Worm (Caenorhabditis elegans) whole organism, midembryonic: ENCODE results near the gene cec-4.

Source experiments
- cog-1 ChIP-seq: sonication (generic microtip); optimal IDR thresholded peaks from 2 replicates; lab custom pipeline; 2016; ENCODE audit warnings: missing genetic modification characterization, missing compliant biosample characterization
- flt-1 ChIP-seq: fragments of 200-800 bp; sonication (Bioruptor generic); IDR thresholded peaks from 2 replicates; pipeline ENCODE4 v1.3.6; 2022; ENCODE audit warnings: missing genetic modification characterization, missing compliant biosample characterization
- klf-2 ChIP-seq: fragments of 200-800 bp; sonication (Bioruptor generic); conservative IDR thresholded peaks from 2 replicates; pipeline ENCODE4 v1.3.6; 2022; ENCODE audit warnings: missing genetic modification reagents, missing genetic modification characterization, missing compliant biosample characterization
- med-1 ChIP-seq: sonication (generic microtip); optimal IDR thresholded peaks from 2 replicates; lab custom pipeline; 2017; ENCODE audit warnings: missing genetic modification characterization, mild to moderate bottlenecking, missing compliant biosample characterization, antibody characterized with exemption, missing genetic modification reagents; ENCODE audit not compliant: insufficient read depth
- ztf-23 ChIP-seq: fragments of 200-800 bp; sonication (Bioruptor generic); IDR thresholded peaks from 2 replicates; pipeline ENCODE4 v1.3.6; 2022; ENCODE audit warnings: missing genetic modification reagents, missing genetic modification characterization, missing compliant biosample characterization

DNA sequence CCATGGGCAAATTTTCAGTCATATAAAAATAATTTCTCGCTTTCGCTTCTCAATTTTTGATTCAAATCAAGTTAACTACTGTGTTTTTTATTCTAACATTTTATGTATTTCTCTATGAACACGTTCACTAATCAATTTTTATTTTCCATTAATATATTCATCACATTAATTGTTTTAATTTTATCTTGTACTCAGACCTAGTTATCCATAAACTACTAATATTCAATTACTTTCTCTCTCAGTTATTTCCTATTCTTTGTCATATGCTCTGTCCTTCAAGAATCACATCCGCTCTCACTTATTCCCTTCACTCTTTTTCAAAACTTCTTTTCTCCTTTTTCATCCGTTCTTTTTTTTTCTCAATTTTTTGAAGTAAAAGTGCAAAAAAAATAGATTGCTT is 11.5 kb downstream of the cec-4 start:
- TF ChIP-seq med-1 (GFP tag; lab: Kevin White, UChicago) (no peak), klf-2 (GFP tag; lab: Robert Waterston, UW) (no peak), flt-1 (GFP tag; lab: Robert Waterston, UW) (no peak), ztf-23 (GFP tag; lab: Robert Waterston, UW) (no peak), cog-1 (tag; lab: Kevin White, UChicago) (no peak)
